Fruit fly (Drosophila melanogaster): Measurements from ENCODE around the gene Pdha.

Gene Pdha

dm6 chrX:4686150-4686549 lies 15.9 kb upstream of the Pdha start (continued):
- TF ChIP-seq crp (GFP tag; optimal IDR thresholded peaks at IDR 0.05): no peak
- no peak for TF ChIP-seq Xrp1 (GFP tag; IDR thresholded peaks at IDR 0.05)
- no peak for TF ChIP-seq HLH3B (GFP tag; IDR thresholded peaks at IDR 0.05)
- no peak for TF ChIP-seq jing (GFP tag; optimal IDR thresholded peaks at IDR 0.05)
- TF ChIP-seq CG2889 (GFP tag; IDR thresholded peaks at IDR 0.05): no peak
- no peak for TF ChIP-seq D19A (tag; optimal IDR thresholded peaks at IDR 0.05)
- TF ChIP-seq mam (GFP tag; optimal IDR thresholded peaks at IDR 0.05): no peak
- TF ChIP-seq CG2678 (tag; optimal IDR thresholded peaks at IDR 0.05): peak; percentile 21
- no peak for TF ChIP-seq row (GFP tag; IDR thresholded peaks at IDR 0.05)
- TF ChIP-seq CG10979 (tag; optimal IDR thresholded peaks at IDR 0.05): no peak
- no peak for TF ChIP-seq h (optimal IDR thresholded peaks at IDR 0.05)
- TF ChIP-seq onecut (GFP tag; IDR thresholded peaks at IDR 0.05): no peak
- no peak for TF ChIP-seq CG10462 (GFP tag; optimal IDR thresholded peaks at IDR 0.05)
- TF ChIP-seq nerfin-1 (tag; optimal IDR thresholded peaks at IDR 0.05): peak; percentile 2
- no peak for TF ChIP-seq kni (GFP tag; optimal IDR thresholded peaks at IDR 0.05)
- no peak for TF ChIP-seq her (GFP tag; optimal IDR thresholded peaks at IDR 0.05)
- TF ChIP-seq CG12942 (GFP tag; optimal IDR thresholded peaks at IDR 0.05): no peak
- no peak for TF ChIP-seq CG4730 (GFP tag; IDR thresholded peaks at IDR 0.05)
- TF ChIP-seq p53 (GFP tag; optimal IDR thresholded peaks at IDR 0.05): no peak
- TF ChIP-seq CG10321 (GFP tag; IDR thresholded peaks at IDR 0.05): peak; percentile 96
- peak; percentile 84 for TF ChIP-seq YL-1 (GFP tag; optimal IDR thresholded peaks at IDR 0.05)
- TF ChIP-seq MESR4 (GFP tag; optimal IDR thresholded peaks at IDR 0.05): peak; percentile 10
- no peak for TF ChIP-seq chinmo (GFP tag; IDR thresholded peaks at IDR 0.05; ENCODE audit: partially characterized antibody)
- no peak for TF ChIP-seq CG12391 (tag; optimal IDR thresholded peaks at IDR 0.05)
- peak; percentile 28 for TF ChIP-seq CoRest (tag; optimal IDR thresholded peaks at IDR 0.05)
- no peak for TF ChIP-seq CG31441 (GFP tag; IDR thresholded peaks at IDR 0.05)
- TF ChIP-seq E2f1 (GFP tag; IDR thresholded peaks at IDR 0.05): no peak
- TF ChIP-seq Abd-B (GFP tag; optimal IDR thresholded peaks at IDR 0.05): peak; percentile 75
- TF ChIP-seq ftz-f1 (GFP tag; optimal IDR thresholded peaks at IDR 0.05): peak; percentile 55
- peak in 1 of 2 experiments; percentile 83 for TF ChIP-seq bsh (GFP tag; optimal IDR thresholded peaks at IDR 0.05)
- TF ChIP-seq CG3838 (GFP tag; optimal IDR thresholded peaks at IDR 0.05): no peak
- TF ChIP-seq CG34376 (GFP tag; optimal IDR thresholded peaks at IDR 0.05): peak; percentile 6
- TF ChIP-seq vvl (GFP tag; IDR thresholded peaks at IDR 0.05): no peak
- peak; percentile 84 for TF ChIP-seq CG17385 (GFP tag; optimal IDR thresholded peaks at IDR 0.05)
- TF ChIP-seq Sry-β (GFP tag; optimal IDR thresholded peaks at IDR 0.05): no peak
- no peak for TF ChIP-seq Ets97D (GFP tag; optimal IDR thresholded peaks at IDR 0.05)
- no peak for TF ChIP-seq CG7839 (tag; optimal IDR thresholded peaks at IDR 0.05)

DNA sequence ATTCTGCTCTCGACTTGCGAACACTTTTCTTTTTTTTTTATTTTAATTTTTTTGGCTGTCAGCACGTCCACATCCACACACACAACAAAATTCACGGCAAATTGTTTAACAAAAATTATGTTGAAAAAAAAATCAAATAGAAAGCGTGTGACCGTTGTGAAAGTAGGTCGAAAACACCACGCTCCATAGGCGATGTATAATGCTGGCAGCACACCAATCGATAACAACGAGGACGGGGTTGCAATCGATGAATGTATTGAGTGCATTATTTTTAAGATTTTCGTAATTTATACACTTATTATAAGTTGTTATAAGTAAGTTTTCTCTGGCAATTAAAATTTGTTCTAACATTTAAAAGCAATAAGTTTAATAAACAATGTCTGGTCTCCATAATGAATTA lies 15.4 kb upstream of the Pdha start, which contains the start of gene Pp2C1:
Gene Pp2C1, minus strand, starts transcription at position 181 of the 400 bp plus-strand sequence.
- TF ChIP-seq stc (GFP tag; IDR thresholded peaks at IDR 0.05) (no peak), CG33557 (GFP tag; optimal IDR thresholded peaks at IDR 0.05) (no peak), CG8089 (GFP tag; optimal IDR thresholded peaks at IDR 0.05) (no peak), D (optimal IDR thresholded peaks at IDR 0.05) (no peak), D (GFP tag; optimal IDR thresholded peaks at IDR 0.05) (no peak), ttk (GFP tag; IDR thresholded peaks at IDR 0.05) (no peak), tin (GFP tag; optimal IDR thresholded peaks at IDR 0.05) (no peak), HLH3B (GFP tag; IDR thresholded peaks at IDR 0.05) (no peak), Stat92E (GFP tag; optimal IDR thresholded peaks at IDR 0.05) (no peak), CG9609 (GFP tag; optimal IDR thresholded peaks at IDR 0.05) (no peak), zen2 (GFP tag; IDR thresholded peaks at IDR 0.05; ENCODE audit: partially characterized antibody) (peak; percentile 43; the same call in 1 of the 3 replicates), Ssrp (tag; optimal IDR thresholded peaks at IDR 0.05) (no peak), fd96Cb (tag; optimal IDR thresholded peaks at IDR 0.05) (no peak), pho (GFP tag; optimal IDR thresholded peaks at IDR 0.05) (peak; percentile 5), fd64A (GFP tag; optimal IDR thresholded peaks at IDR 0.05) (no peak), cas (GFP tag; IDR thresholded peaks at IDR 0.05) (no peak), CG31224 (GFP tag; IDR thresholded peaks at IDR 0.05) (no peak), CG10147 (GFP tag; optimal IDR thresholded peaks at IDR 0.05) (no peak)
